Worm (Caenorhabditis elegans): Measurements from ENCODE around the gene riok-3.

Gene riok-3

ce11 chrIII:9780665-9781304 is 24.0 kb downstream of the riok-3 start, which contains the start of gene vha-1 (continued):
- TF ChIP-seq mab-5 (tag; optimal IDR thresholded peaks at IDR 0.05) = peak; percentile 43
- peak; percentile 69 for TF ChIP-seq zag-1 (tag; optimal IDR thresholded peaks at IDR 0.05)
- peak; percentile 83 for TF ChIP-seq sma-3 (GFP tag; optimal IDR thresholded peaks at IDR 0.05)
- TF ChIP-seq nhr-77 (tag; optimal IDR thresholded peaks at IDR 0.05) = no peak

ce11 chrIII:9780254-9780653 is 24.6 kb downstream of the riok-3 start, which contains the start of gene sqv-3:
sqv-3 (minus strand) TSS chrIII:9780354.
- no peak for TF ChIP-seq nhr-11 (tag; optimal IDR thresholded peaks at IDR 0.05)
- TF ChIP-seq R02D3.7 (tag; optimal IDR thresholded peaks at IDR 0.05) = no peak
- no peak for TF ChIP-seq C34F6.9 (tag; optimal IDR thresholded peaks at IDR 0.05)

ce11 chrIII:9779080-9779479 is 25.7 kb downstream of the riok-3 start:
- TF ChIP-seq lsy-2 (tag; optimal IDR thresholded peaks at IDR 0.05) = no peak
- no peak for TF ChIP-seq nhr-10 (tag; optimal IDR thresholded peaks at IDR 0.05)
- no peak for TF ChIP-seq aly-2 (tag; optimal IDR thresholded peaks at IDR 0.05)
- no peak for TF ChIP-seq ZK546.5 (tag; optimal IDR thresholded peaks at IDR 0.05)
- no peak for TF ChIP-seq snpc-4 (tag; optimal IDR thresholded peaks at IDR 0.05)
- TF ChIP-seq lin-11 (tag; optimal IDR thresholded peaks at IDR 0.05) = no peak
- TF ChIP-seq elt-3 (tag; optimal IDR thresholded peaks at IDR 0.05) = no peak
- no peak for TF ChIP-seq blmp-1 (tag; optimal IDR thresholded peaks at IDR 0.05; ENCODE audit: insufficient read depth)
- no peak for TF ChIP-seq F13H6.1 (tag; optimal IDR thresholded peaks at IDR 0.05)
- TF ChIP-seq gmeb-1 (tag; optimal IDR thresholded peaks at IDR 0.05) = no peak
- no peak for TF ChIP-seq unc-39 (tag; optimal IDR thresholded peaks at IDR 0.05)

ce11 chrIII:9776323-9776722 is 28.5 kb downstream of the riok-3 start, which contains the start of gene usp-46:
usp-46 (plus strand) TSS chrIII:9776623.
- TF ChIP-seq nhr-129 (tag; optimal IDR thresholded peaks at IDR 0.05) (peak; percentile 5), ztf-1 (GFP tag; conservative IDR thresholded peaks at IDR 0.05) (no peak), C34F6.9 (tag; optimal IDR thresholded peaks at IDR 0.05) (peak; percentile 22), lsy-2 (tag; optimal IDR thresholded peaks at IDR 0.05) (peak in 1 of 2 experiments; percentile 15)

- peak in 1 of 2 experiments; percentile 39 for TF ChIP-seq lsy-2 (tag; optimal IDR thresholded peaks at IDR 0.05)
- TF ChIP-seq blmp-1 (tag; optimal IDR thresholded peaks at IDR 0.05; ENCODE audit: insufficient read depth) = no peak
- peak; percentile 59 for TF ChIP-seq gmeb-1 (tag; optimal IDR thresholded peaks at IDR 0.05)
- no peak for TF ChIP-seq sma-3 (GFP tag; optimal IDR thresholded peaks at IDR 0.05)
- TF ChIP-seq unc-55 (GFP tag; optimal IDR thresholded peaks at IDR 0.05) = peak; percentile 27
Measured at ce11 chrIII:9775916-9776315, 28.9 kb downstream of the riok-3 start.

- TF ChIP-seq Y55F3AM.14 (GFP tag; optimal IDR thresholded peaks at IDR 0.05) (no peak), peb-1 (tag; optimal IDR thresholded peaks at IDR 0.05) (no peak), mbf-1 (tag; optimal IDR thresholded peaks at IDR 0.05) (no peak), skn-1 (tag; optimal IDR thresholded peaks at IDR 0.05) (no peak), R02D3.7 (tag; optimal IDR thresholded peaks at IDR 0.05) (no peak), F13H6.1 (tag; optimal IDR thresholded peaks at IDR 0.05) (no peak), ZK546.5 (tag; optimal IDR thresholded peaks at IDR 0.05) (no peak), ztf-11 (tag; optimal IDR thresholded peaks at IDR 0.05) (no peak), nhr-25 (tag; optimal IDR thresholded peaks at IDR 0.05) (no peak), lin-39 (tag; optimal IDR thresholded peaks at IDR 0.05) (no peak), egl-27 (tag; optimal IDR thresholded peaks at IDR 0.05) (no peak), C34F6.9 (tag; optimal IDR thresholded peaks at IDR 0.05) (no peak), dmd-4 (tag; optimal IDR thresholded peaks at IDR 0.05) (no peak), lin-11 (tag; optimal IDR thresholded peaks at IDR 0.05) (no peak)
Measured at ce11 chrIII:9772394-9772793, 32.4 kb downstream of the riok-3 start.

- no peak for TF ChIP-seq ceh-82 (tag; optimal IDR thresholded peaks at IDR 0.05)
- TF ChIP-seq crh-2 (tag; optimal IDR thresholded peaks at IDR 0.05) = no peak
- TF ChIP-seq elt-1 (tag; optimal IDR thresholded peaks at IDR 0.05) = no peak
- no peak for TF ChIP-seq sma-3 (GFP tag; optimal IDR thresholded peaks at IDR 0.05)
- no peak for TF ChIP-seq sma-9 (GFP tag; optimal IDR thresholded peaks at IDR 0.05)
- TF ChIP-seq sma-9 (tag; optimal IDR thresholded peaks at IDR 0.05) = no peak
- no peak for TF ChIP-seq aly-2 (tag; optimal IDR thresholded peaks at IDR 0.05)
- TF ChIP-seq ama-1 (optimal IDR thresholded peaks at IDR 0.05) = no peak
- no peak for TF ChIP-seq lsy-2 (tag; optimal IDR thresholded peaks at IDR 0.05)
- no peak for TF ChIP-seq nhr-11 (tag; optimal IDR thresholded peaks at IDR 0.05)
- no peak for TF ChIP-seq nhr-12 (tag; optimal IDR thresholded peaks at IDR 0.05)
Measured at ce11 chrIII:9770590-9770989, 34.2 kb downstream of the riok-3 start.

Measured in whole organism, L2 larva.